Fruit fly (Drosophila melanogaster) whole organism, embryonic: Measurements from ENCODE around the gene cdi.

Experiments used
- Ada2b ChIP-seq: fragments of 200-800 bp; sonication (Bioruptor generic); IDR thresholded peaks from 2 replicates; pipeline ENCODE4 v1.3.6; 2022; ENCODE audit warnings: missing biosample characterization, missing genetic modification characterization
- Atf-2 ChIP-seq: fragments of 200-800 bp; sonication (Bioruptor generic); optimal IDR thresholded peaks from 2 replicates; lab custom pipeline; 2016; ENCODE audit warnings: missing biosample characterization, missing genetic modification characterization
- Bgb ChIP-seq: fragments of 200-800 bp; sonication (Bioruptor generic); IDR thresholded peaks from 2 replicates; pipeline ENCODE4 v1.3.6; 2022; ENCODE audit warnings: missing biosample characterization, missing genetic modification characterization; ENCODE audit not compliant: partially characterized antibody
- CG10431 ChIP-seq: fragments of 200-800 bp; sonication (Bioruptor generic); optimal IDR thresholded peaks from 3 replicates; lab custom pipeline; 2018; ENCODE audit warnings: missing biosample characterization, mild to moderate bottlenecking, missing genetic modification characterization
- CG10543 ChIP-seq: fragments of 200-800 bp; sonication (Bioruptor generic); optimal IDR thresholded peaks from 3 replicates; lab custom pipeline; 2017; ENCODE audit warnings: missing biosample characterization, mild to moderate bottlenecking, missing genetic modification characterization, moderate library complexity
- CG12155 ChIP-seq: fragments of 200-800 bp; sonication (Bioruptor generic); optimal IDR thresholded peaks from 3 replicates; lab custom pipeline; 2016; ENCODE audit warnings: missing biosample characterization, missing genetic modification characterization
- CG14441 ChIP-seq: fragments of 200-800 bp; sonication (Bioruptor generic); IDR thresholded peaks from 2 replicates; pipeline ENCODE4 v1.3.6; 2022; ENCODE audit warnings: missing biosample characterization, missing genetic modification characterization
- CG16779 ChIP-seq: fragments of 200-800 bp; sonication (Bioruptor generic); IDR thresholded peaks from 2 replicates; pipeline ENCODE4 v1.3.6; 2022; ENCODE audit warnings: missing biosample characterization, missing genetic modification characterization
- CG17359 ChIP-seq: fragments of 200-800 bp; sonication (Bioruptor generic); optimal IDR thresholded peaks from 3 replicates; lab custom pipeline; 2018; ENCODE audit warnings: missing biosample characterization, mild to moderate bottlenecking, missing genetic modification characterization, moderate library complexity
- CG2116 ChIP-seq: fragments of 200-800 bp; sonication (Bioruptor generic); optimal IDR thresholded peaks from 3 replicates; lab custom pipeline; 2018; ENCODE audit warnings: missing biosample characterization, mild to moderate bottlenecking, missing genetic modification characterization
- CG4404 ChIP-seq: fragments of 200-800 bp; sonication (Bioruptor generic); IDR thresholded peaks from 2 replicates; pipeline ENCODE4 v1.3.6; 2022; ENCODE audit warnings: missing biosample characterization, missing genetic modification characterization
- CHES-1-like ChIP-seq: fragments of 200-800 bp; sonication (Bioruptor generic); optimal IDR thresholded peaks from 2 replicates; lab custom pipeline; 2016; ENCODE audit warnings: missing biosample characterization, missing genetic modification characterization
- CTCF ChIP-seq: fragments of 200-800 bp; sonication (Bioruptor generic); optimal IDR thresholded peaks from 2 replicates; lab custom pipeline; 2017; ENCODE audit warnings: missing biosample characterization, mild to moderate bottlenecking, missing genetic modification characterization, moderate library complexity
- Deaf1 ChIP-seq: fragments of 200-800 bp; optimal IDR thresholded peaks from 3 replicates; lab custom pipeline; 2019; ENCODE audit warnings: missing biosample characterization, mild to moderate bottlenecking, missing genetic modification characterization, moderate library complexity
- Dll ChIP-seq: fragments of 200-800 bp; sonication (Bioruptor generic); IDR thresholded peaks from 4 replicates; pipeline ENCODE4 v1.3.6; 2022; ENCODE audit warnings: missing biosample characterization, missing genetic modification characterization; ENCODE audit not compliant: partially characterized antibody
- Dp ChIP-seq: fragments of 200-800 bp; sonication (Bioruptor generic); optimal IDR thresholded peaks from 2 replicates; lab custom pipeline; 2018; ENCODE audit warnings: missing biosample characterization, mild to moderate bottlenecking, missing genetic modification characterization, moderate library complexity
- Hmr ChIP-seq: fragments of 200-800 bp; sonication (Bioruptor generic); optimal IDR thresholded peaks from 3 replicates; lab custom pipeline; 2017; ENCODE audit warnings: mild to moderate bottlenecking, missing biosample characterization, missing genetic modification reagents, missing genetic modification characterization
- Hr51 ChIP-seq, 2 experiments: fragments of 200-800 bp; sonication (Bioruptor generic); optimal IDR thresholded peaks; 2 replicates in 1 of 2; 3 replicates in 1 of 2; lab custom pipeline; 2016 to 2018; ENCODE audit warnings: missing biosample characterization in 2 of 2, missing genetic modification characterization in 2 of 2, mild to moderate bottlenecking in 1 of 2, moderate library complexity in 1 of 2
- Lhr ChIP-seq: fragments of 200-800 bp; sonication (Bioruptor generic); optimal IDR thresholded peaks from 3 replicates; lab custom pipeline; 2017; ENCODE audit warnings: mild to moderate bottlenecking, missing biosample characterization, missing genetic modification reagents, missing genetic modification characterization
- Lim3 ChIP-seq: fragments of 200-800 bp; sonication (Bioruptor generic); IDR thresholded peaks from 2 replicates; pipeline ENCODE4 v1.3.6; 2022; ENCODE audit warnings: missing biosample characterization, missing genetic modification characterization
- Nf-YB ChIP-seq: fragments of 200-800 bp; sonication (Bioruptor generic); optimal IDR thresholded peaks from 3 replicates; lab custom pipeline; 2019; ENCODE audit warnings: missing biosample characterization, mild to moderate bottlenecking, missing genetic modification characterization, moderate library complexity
- Nf-YC ChIP-seq: fragments of 200-800 bp; optimal IDR thresholded peaks from 3 replicates; lab custom pipeline; 2019; ENCODE audit warnings: missing biosample characterization, mild to moderate bottlenecking, missing genetic modification characterization, moderate library complexity
- PHDP ChIP-seq: fragments of 200-800 bp; sonication (Bioruptor generic); optimal IDR thresholded peaks from 3 replicates; lab custom pipeline; 2018; ENCODE audit warnings: missing biosample characterization, mild to moderate bottlenecking, missing genetic modification characterization, moderate library complexity
- Pdp1 ChIP-seq, 2 experiments: fragments of 200-800 bp; sonication (Bioruptor generic); optimal IDR thresholded peaks; 3 replicates each; lab custom pipeline; 2016; ENCODE audit warnings: missing biosample characterization in 2 of 2, missing genetic modification characterization in 2 of 2, mild to moderate bottlenecking in 1 of 2, moderate library complexity in 1 of 2
- Rfx ChIP-seq: fragments of 200-800 bp; sonication (Bioruptor generic); IDR thresholded peaks from 2 replicates; pipeline ENCODE4 v1.3.6; 2022; ENCODE audit warnings: missing biosample characterization, missing genetic modification characterization
- Sry-β ChIP-seq: fragments of 200-800 bp; sonication (Bioruptor generic); optimal IDR thresholded peaks from 2 replicates; lab custom pipeline; 2018; ENCODE audit warnings: missing biosample characterization, mild to moderate bottlenecking, missing genetic modification characterization, moderate library complexity
- ara ChIP-seq: fragments of 200-800 bp; sonication (Bioruptor generic); IDR thresholded peaks from 2 replicates; pipeline ENCODE4 v1.3.6; 2022; ENCODE audit warnings: missing biosample characterization, missing genetic modification characterization
- ase ChIP-seq: fragments of 200-800 bp; sonication (Bioruptor generic); IDR thresholded peaks from 3 replicates; pipeline ENCODE4 v1.3.6; 2022; ENCODE audit warnings: missing biosample characterization, missing genetic modification characterization
- chinmo ChIP-seq: fragments of 200-800 bp; sonication (Bioruptor generic); IDR thresholded peaks from 4 replicates; pipeline ENCODE4 v1.3.6; 2022; ENCODE audit warnings: missing biosample characterization, missing genetic modification characterization; ENCODE audit not compliant: partially characterized antibody
- chn ChIP-seq: fragments of 200-800 bp; sonication (Bioruptor generic); optimal IDR thresholded peaks from 2 replicates; lab custom pipeline; 2016; ENCODE audit warnings: missing biosample characterization, missing genetic modification characterization
- ci ChIP-seq: fragments of 200-800 bp; sonication (Bioruptor generic); IDR thresholded peaks from 3 replicates; pipeline ENCODE4 v1.3.6; 2022; ENCODE audit warnings: missing biosample characterization, missing genetic modification characterization
- crol ChIP-seq: fragments of 200-800 bp; sonication (Bioruptor generic); IDR thresholded peaks from 2 replicates; pipeline ENCODE4 v1.3.6; 2022; ENCODE audit warnings: missing biosample characterization, missing genetic modification characterization
- crp ChIP-seq, 2 experiments: fragments of 200-800 bp; sonication (Bioruptor generic); optimal IDR thresholded peaks; 2 replicates in 1 of 2; 3 replicates in 1 of 2; lab custom pipeline; 2017; ENCODE audit warnings: missing biosample characterization in 2 of 2, missing genetic modification characterization in 2 of 2, mild to moderate bottlenecking in 1 of 2, moderate library complexity in 1 of 2
- da ChIP-seq: fragments of 200-800 bp; sonication (Bioruptor generic); optimal IDR thresholded peaks from 2 replicates; lab custom pipeline; 2016; ENCODE audit warnings: missing biosample characterization, missing genetic modification characterization
- dmrt11E ChIP-seq: fragments of 200-800 bp; sonication (Bioruptor generic); optimal IDR thresholded peaks from 3 replicates; lab custom pipeline; 2018; ENCODE audit warnings: missing biosample characterization, mild to moderate bottlenecking, missing genetic modification characterization, moderate library complexity
- pita ChIP-seq: fragments of 200-800 bp; sonication (Bioruptor generic); optimal IDR thresholded peaks from 2 replicates; lab custom pipeline; 2017; ENCODE audit warnings: missing biosample characterization, mild to moderate bottlenecking, missing genetic modification characterization
- pzg ChIP-seq: fragments of 200-800 bp; sonication (Bioruptor generic); optimal IDR thresholded peaks from 3 replicates; lab custom pipeline; 2018; ENCODE audit warnings: missing biosample characterization, mild to moderate bottlenecking, missing genetic modification characterization, moderate library complexity
- scrt ChIP-seq: fragments of 200-800 bp; sonication (Bioruptor generic); optimal IDR thresholded peaks from 2 replicates; lab custom pipeline; 2018; ENCODE audit warnings: missing biosample characterization, mild to moderate bottlenecking, missing genetic modification characterization, moderate library complexity
- sd ChIP-seq: fragments of 200-800 bp; sonication (Bioruptor generic); optimal IDR thresholded peaks from 3 replicates; lab custom pipeline; 2018; ENCODE audit warnings: missing biosample characterization, mild to moderate bottlenecking, missing genetic modification characterization, moderate library complexity
- seq ChIP-seq: fragments of 200-800 bp; sonication (Bioruptor generic); IDR thresholded peaks from 2 replicates; pipeline ENCODE4 v1.3.6; 2022; ENCODE audit warnings: missing biosample characterization, missing genetic modification characterization
- sob ChIP-seq: fragments of 200-800 bp; sonication (Bioruptor generic); IDR thresholded peaks from 2 replicates; pipeline ENCODE4 v1.3.6; 2022; ENCODE audit warnings: missing biosample characterization, missing genetic modification characterization
- sr ChIP-seq: fragments of 200-800 bp; sonication (Bioruptor generic); IDR thresholded peaks from 3 replicates; pipeline ENCODE4 v1.3.6; 2022; ENCODE audit warnings: missing biosample characterization, missing genetic modification characterization
- vvl ChIP-seq: fragments of 200-800 bp; sonication (Bioruptor generic); IDR thresholded peaks from 2 replicates; pipeline ENCODE4 v1.3.6; 2022; ENCODE audit warnings: missing biosample characterization, missing genetic modification characterization
- zfh1 ChIP-seq: fragments of 200-800 bp; sonication (Bioruptor generic); IDR thresholded peaks from 3 replicates; pipeline ENCODE4 v1.3.6; 2022; ENCODE audit warnings: missing biosample characterization, missing genetic modification characterization

The cdi gene

DNA sequence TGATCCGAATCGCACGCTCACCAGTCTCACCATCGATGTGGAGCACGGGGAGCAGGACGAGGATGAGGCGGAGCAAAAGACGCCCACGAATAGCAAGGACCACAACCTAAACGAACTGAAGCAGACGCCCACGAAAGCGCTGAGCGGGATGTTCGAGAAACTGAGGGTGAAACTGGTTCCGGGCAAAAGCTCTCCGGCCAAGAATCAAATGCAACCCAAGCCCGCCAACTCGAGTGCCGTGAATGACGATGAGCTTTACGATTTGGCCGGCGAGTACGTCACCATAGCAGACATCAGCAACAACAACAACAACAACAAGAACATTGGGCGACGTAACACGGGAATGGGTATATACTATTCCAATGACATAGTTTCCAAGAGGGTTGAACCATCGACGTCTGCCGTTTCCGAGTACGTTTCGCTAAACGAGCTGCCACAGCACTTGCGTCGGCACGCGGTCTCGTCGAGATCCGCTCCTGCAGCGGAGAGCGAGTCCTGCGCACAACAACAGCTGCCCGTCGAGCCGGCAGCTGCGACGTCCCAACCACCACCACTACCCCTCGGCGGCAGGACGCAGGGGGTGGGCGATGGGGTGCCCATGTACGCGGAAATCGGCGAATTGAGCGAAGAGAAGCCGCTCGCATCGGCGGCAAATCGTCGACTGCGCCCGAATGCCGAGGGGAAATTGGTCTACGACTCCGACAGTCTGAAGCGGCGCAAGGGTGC lies 76.6 kb downstream of the cdi start (continued):
- TF ChIP-seq ara (GFP tag; lab: Robert Waterston, UW): no peak
- peak; percentile 84 for TF ChIP-seq seq (GFP tag; lab: Robert Waterston, UW)
- peak; percentile 83 for TF ChIP-seq CG10431 (GFP tag; lab: Kevin White, UChicago)
- peak; percentile 41; the same call in 1 of the 4 replicates for TF ChIP-seq Dll (GFP tag; lab: Robert Waterston, UW)
- peak; percentile 51; the same call in 2 of the 3 replicates for TF ChIP-seq sr (GFP tag; lab: Robert Waterston, UW)
- TF ChIP-seq Pdp1 (GFP tag; optimal IDR thresholded peaks at IDR 0.05; lab: Kevin White, UChicago): peak in 1 of 2 experiments; percentile 48
- no peak for TF ChIP-seq crp (GFP tag; optimal IDR thresholded peaks at IDR 0.05; lab: Kevin White, UChicago)
- peak; percentile 19 for TF ChIP-seq da
- TF ChIP-seq Sry-β (GFP tag; lab: Kevin White, UChicago): no peak
- TF ChIP-seq Nf-YC (tag; lab: Kevin White, UChicago): peak; percentile 44
- TF ChIP-seq CG12155 (GFP tag; lab: Kevin White, UChicago): peak; percentile 25
- TF ChIP-seq sd (tag; lab: Kevin White, UChicago): peak; percentile 36
- no peak for TF ChIP-seq Ada2b (GFP tag; lab: Robert Waterston, UW)
- TF ChIP-seq CG14441: no peak
- no peak for TF ChIP-seq Lhr (GFP tag; lab: Kevin White, UChicago)
- TF ChIP-seq CG10543 (GFP tag; lab: Kevin White, UChicago): peak; percentile 3
- TF ChIP-seq pita (GFP tag; lab: Kevin White, UChicago): peak; percentile 18
- no peak for TF ChIP-seq vvl (GFP tag; lab: Robert Waterston, UW)
- peak; percentile 34; the same call in 1 of the 2 replicates for TF ChIP-seq Bgb (GFP tag; lab: Robert Waterston, UW)
- 0 out of 2 replicates have a peak, but pooled peaks have one; percentile 15 for TF ChIP-seq CG4404
- no peak for TF ChIP-seq Atf-2 (GFP tag; lab: Kevin White, UChicago)
- TF ChIP-seq Lim3 (GFP tag; lab: Robert Waterston, UW): no peak
- TF ChIP-seq CTCF (GFP tag; lab: Kevin White, UChicago): peak; percentile 85
- peak; percentile 3 for TF ChIP-seq Hmr (GFP tag; lab: Kevin White, UChicago)
- 0 out of 3 replicates have a peak, but pooled peaks have one; percentile 31 for TF ChIP-seq ci
- no peak for TF ChIP-seq PHDP
- peak; percentile 47 for TF ChIP-seq Rfx (GFP tag; lab: Robert Waterston, UW)
- no peak for TF ChIP-seq zfh1 (GFP tag; lab: Robert Waterston, UW)
- TF ChIP-seq ase (GFP tag; lab: Robert Waterston, UW): peak; percentile 53; the same call in 1 of the 3 replicates
- TF ChIP-seq Deaf1 (tag; lab: Kevin White, UChicago): peak; percentile 97
- peak; percentile 26 for TF ChIP-seq pzg (GFP tag; lab: Kevin White, UChicago)
- TF ChIP-seq CG17359 (tag; lab: Kevin White, UChicago): no peak
- peak; percentile 18 for TF ChIP-seq CG2116 (GFP tag; lab: Kevin White, UChicago)
- TF ChIP-seq Nf-YB (GFP tag; lab: Kevin White, UChicago): no peak
- TF ChIP-seq crol (GFP tag; lab: Robert Waterston, UW): peak; percentile 82
- 0 out of 4 replicates have a peak, but pooled peaks have one; percentile 39 for TF ChIP-seq chinmo (GFP tag; lab: Robert Waterston, UW)
- TF ChIP-seq CG16779: no peak
- no peak for TF ChIP-seq dmrt11E
- TF ChIP-seq sob (GFP tag; lab: Robert Waterston, UW): 0 out of 2 replicates have a peak, but pooled peaks have one; percentile 15
- TF ChIP-seq Dp (GFP tag; lab: Kevin White, UChicago): peak; percentile 49
- TF ChIP-seq chn: no peak
- peak; percentile 7 for TF ChIP-seq scrt (GFP tag; lab: Kevin White, UChicago)
- peak in 1 of 2 experiments; percentile 54 for TF ChIP-seq Hr51 (GFP tag; optimal IDR thresholded peaks at IDR 0.05; lab: Kevin White, UChicago)
- no peak for TF ChIP-seq CHES-1-like (GFP tag; lab: Kevin White, UChicago)
